Worm (Caenorhabditis elegans) whole organism, L4 larva: ENCODE results near the gene C49C8.8.

ENCODE experiments used
- Y105C5A.15 ChIP-seq: fragments of 200-800 bp; sonication (Bioruptor generic); IDR thresholded peaks from 2 replicates; pipeline ENCODE4 v1.3.6; 2022; ENCODE audit warnings: missing genetic modification characterization, missing compliant biosample characterization
- ama-1 ChIP-seq: fragments of 150-350 bp; optimal IDR thresholded peaks from 2 replicates; lab custom pipeline; 2014; ENCODE audit warnings: inconsistent platforms, mixed read lengths
- dmd-6 ChIP-seq: fragments of 200-800 bp; sonication (Bioruptor generic); IDR thresholded peaks from 2 replicates; pipeline ENCODE4 v1.3.6; 2022; ENCODE audit warnings: missing genetic modification reagents, missing genetic modification characterization, missing compliant biosample characterization
- fos-1 ChIP-seq: fragments of 150-350 bp; optimal IDR thresholded peaks from 2 replicates; lab custom pipeline; 2014; ENCODE audit warnings: missing biosample characterization, missing genetic modification characterization
- lin-39 ChIP-seq: fragments of 150-350 bp; optimal IDR thresholded peaks from 2 replicates; lab custom pipeline; 2014; ENCODE audit warnings: missing biosample characterization, missing genetic modification reagents, missing genetic modification characterization
- lir-3 ChIP-seq: sonication (generic microtip); optimal IDR thresholded peaks from 2 replicates; lab custom pipeline; 2016; ENCODE audit warnings: mild to moderate bottlenecking, missing genetic modification characterization, missing compliant biosample characterization
- nhr-237 ChIP-seq: sonication (generic microtip); optimal IDR thresholded peaks from 2 replicates; lab custom pipeline; 2017; ENCODE audit warnings: missing biosample characterization, missing genetic modification characterization
- nhr-28 ChIP-seq: fragments of 150-350 bp; optimal IDR thresholded peaks from 2 replicates; lab custom pipeline; 2014; ENCODE audit warnings: missing biosample characterization, missing genetic modification characterization
- nhr-76 ChIP-seq: fragments of 150-350 bp; optimal IDR thresholded peaks from 2 replicates; lab custom pipeline; 2014; ENCODE audit warnings: missing biosample characterization, missing genetic modification characterization
- nhr-77 ChIP-seq: fragments of 150-350 bp; optimal IDR thresholded peaks from 2 replicates; lab custom pipeline; 2014; ENCODE audit warnings: missing biosample characterization, missing genetic modification characterization
- unc-130 ChIP-seq: sonication (generic microtip); optimal IDR thresholded peaks from 2 replicates; lab custom pipeline; 2016; ENCODE audit warnings: missing genetic modification reagents, missing genetic modification characterization, missing compliant biosample characterization
- ztf-11 ChIP-seq: fragments of 150-350 bp; optimal IDR thresholded peaks from 2 replicates; lab custom pipeline; 2014; ENCODE audit warnings: missing biosample characterization, missing genetic modification characterization

- TF ChIP-seq Y105C5A.15 (GFP tag; lab: Robert Waterston, UW) (no peak), lin-39 (tag; lab: Kevin White, UChicago) (no peak), ztf-11 (tag; lab: Kevin White, UChicago) (no peak), lir-3 (tag; lab: Kevin White, UChicago) (no peak), dmd-6 (no peak), nhr-28 (tag; lab: Kevin White, UChicago) (no peak), unc-130 (GFP tag; lab: Kevin White, UChicago) (no peak), ama-1 (lab: Kevin White, UChicago) (no peak), nhr-237 (tag; lab: Kevin White, UChicago) (no peak), nhr-76 (tag; lab: Kevin White, UChicago) (no peak), fos-1 (tag; lab: Kevin White, UChicago) (no peak), nhr-77 (tag; lab: Kevin White, UChicago) (no peak)
These were observed 26.2 kb upstream of the C49C8.8 start for ce11 chrIV:8625730-8626129.
